Fruit fly (Drosophila melanogaster) whole organism, pupa: Measurements from ENCODE around the gene Inx3.

Experiments used
- CG10348 ChIP-seq: fragments of 200-800 bp; sonication (Bioruptor generic); IDR thresholded peaks from 2 replicates; pipeline ENCODE4 v1.3.6; 2022; ENCODE audit warnings: missing biosample characterization, missing genetic modification characterization
- CG12605 ChIP-seq: fragments of 200-800 bp; sonication (Bioruptor generic); IDR thresholded peaks from 2 replicates; pipeline ENCODE4 v1.3.6; 2022; ENCODE audit warnings: missing biosample characterization, missing genetic modification characterization
- CG13204 ChIP-seq: fragments of 200-800 bp; sonication (Bioruptor generic); optimal IDR thresholded peaks from 2 replicates; lab custom pipeline; 2018; ENCODE audit warnings: missing biosample characterization, mild to moderate bottlenecking, missing genetic modification characterization, moderate library complexity
- CG14655 ChIP-seq: fragments of 200-800 bp; sonication (Bioruptor generic); optimal IDR thresholded peaks from 3 replicates; lab custom pipeline; 2017; ENCODE audit warnings: mild to moderate bottlenecking, missing biosample characterization, missing genetic modification reagents, missing genetic modification characterization
- CG15710 ChIP-seq: fragments of 200-800 bp; sonication (Bioruptor generic); optimal IDR thresholded peaks from 2 replicates; lab custom pipeline; 2018; ENCODE audit warnings: missing biosample characterization, mild to moderate bottlenecking, missing genetic modification characterization, moderate library complexity
- CG17806 ChIP-seq: fragments of 200-800 bp; sonication (Bioruptor generic); optimal IDR thresholded peaks from 2 replicates; lab custom pipeline; 2018; ENCODE audit warnings: missing biosample characterization, mild to moderate bottlenecking, missing genetic modification characterization, moderate library complexity
- CG32121 ChIP-seq: fragments of 200-800 bp; sonication (Bioruptor generic); IDR thresholded peaks from 2 replicates; pipeline ENCODE4 v1.3.6; 2022; ENCODE audit warnings: missing biosample characterization, missing genetic modification characterization
- CG34367 ChIP-seq: fragments of 200-800 bp; sonication (Bioruptor generic); optimal IDR thresholded peaks from 2 replicates; lab custom pipeline; 2018; ENCODE audit warnings: missing biosample characterization, mild to moderate bottlenecking, missing genetic modification characterization
- CG4496 ChIP-seq: fragments of 200-800 bp; sonication (Bioruptor generic); IDR thresholded peaks from 3 replicates; pipeline ENCODE4 v1.3.6; 2022; ENCODE audit warnings: missing biosample characterization, missing genetic modification characterization
- CG8159 ChIP-seq: fragments of 200-800 bp; sonication (Bioruptor generic); optimal IDR thresholded peaks from 3 replicates; lab custom pipeline; 2018; ENCODE audit warnings: missing biosample characterization, mild to moderate bottlenecking, missing genetic modification characterization, moderate library complexity
- CG8301 ChIP-seq: fragments of 200-800 bp; sonication (Bioruptor generic); optimal IDR thresholded peaks from 2 replicates; lab custom pipeline; 2018; ENCODE audit warnings: missing biosample characterization, mild to moderate bottlenecking, missing genetic modification characterization
- CG9948 ChIP-seq: fragments of 200-800 bp; sonication (Bioruptor generic); optimal IDR thresholded peaks from 2 replicates; lab custom pipeline; 2018; ENCODE audit warnings: missing biosample characterization, mild to moderate bottlenecking, missing genetic modification characterization, moderate library complexity
- D1 ChIP-seq: fragments of 200-800 bp; sonication (Bioruptor generic); optimal IDR thresholded peaks from 2 replicates; lab custom pipeline; 2018; ENCODE audit warnings: missing biosample characterization, mild to moderate bottlenecking, missing genetic modification characterization, moderate library complexity
- EcR ChIP-seq: fragments of 200-800 bp; sonication (Bioruptor generic); optimal IDR thresholded peaks from 3 replicates; lab custom pipeline; 2019; ENCODE audit warnings: missing biosample characterization, missing genetic modification characterization, mild to moderate bottlenecking, moderate library complexity, missing genetic modification reagents
- Ets98B ChIP-seq: fragments of 200-800 bp; sonication (Bioruptor generic); IDR thresholded peaks from 2 replicates; pipeline ENCODE4 v1.3.6; 2022; ENCODE audit warnings: missing biosample characterization, missing genetic modification characterization
- Pif1A ChIP-seq: fragments of 200-800 bp; sonication (Bioruptor generic); optimal IDR thresholded peaks from 3 replicates; lab custom pipeline; 2016; ENCODE audit warnings: missing biosample characterization, missing genetic modification characterization
- Pif1B ChIP-seq: fragments of 200-800 bp; sonication (Bioruptor generic); optimal IDR thresholded peaks from 3 replicates; lab custom pipeline; 2016; ENCODE audit warnings: missing biosample characterization, missing genetic modification characterization
- Snoo ChIP-seq: fragments of 200-800 bp; sonication (Bioruptor generic); optimal IDR thresholded peaks from 3 replicates; lab custom pipeline; 2017; ENCODE audit warnings: missing biosample characterization, mild to moderate bottlenecking, missing genetic modification characterization, inconsistent platforms
- fd96Ca ChIP-seq: fragments of 200-800 bp; sonication (Bioruptor generic); IDR thresholded peaks from 3 replicates; pipeline ENCODE4 v1.3.6; 2022; ENCODE audit warnings: missing biosample characterization, missing genetic modification characterization
- gl ChIP-seq: fragments of 200-800 bp; sonication (Bioruptor generic); optimal IDR thresholded peaks from 2 replicates; lab custom pipeline; 2018; ENCODE audit warnings: missing biosample characterization, mild to moderate bottlenecking, missing genetic modification characterization
- rn ChIP-seq: fragments of 200-800 bp; sonication (Bioruptor generic); IDR thresholded peaks from 2 replicates; pipeline ENCODE4 v1.3.6; 2022; ENCODE audit warnings: missing biosample characterization, missing genetic modification characterization

Gene Inx3

dm6 chr3R:28901468-28902163 is 42.3 kb upstream of the Inx3 start:
- no peak for TF ChIP-seq CG34367 (tag; lab: Kevin White, UChicago)
- no peak for TF ChIP-seq gl (tag; lab: Kevin White, UChicago)
- TF ChIP-seq CG32121 = no peak
- TF ChIP-seq Ets98B (GFP tag; lab: Robert Waterston, UW) = no peak
- TF ChIP-seq, all 21 proteins: peak for 0

DNA sequence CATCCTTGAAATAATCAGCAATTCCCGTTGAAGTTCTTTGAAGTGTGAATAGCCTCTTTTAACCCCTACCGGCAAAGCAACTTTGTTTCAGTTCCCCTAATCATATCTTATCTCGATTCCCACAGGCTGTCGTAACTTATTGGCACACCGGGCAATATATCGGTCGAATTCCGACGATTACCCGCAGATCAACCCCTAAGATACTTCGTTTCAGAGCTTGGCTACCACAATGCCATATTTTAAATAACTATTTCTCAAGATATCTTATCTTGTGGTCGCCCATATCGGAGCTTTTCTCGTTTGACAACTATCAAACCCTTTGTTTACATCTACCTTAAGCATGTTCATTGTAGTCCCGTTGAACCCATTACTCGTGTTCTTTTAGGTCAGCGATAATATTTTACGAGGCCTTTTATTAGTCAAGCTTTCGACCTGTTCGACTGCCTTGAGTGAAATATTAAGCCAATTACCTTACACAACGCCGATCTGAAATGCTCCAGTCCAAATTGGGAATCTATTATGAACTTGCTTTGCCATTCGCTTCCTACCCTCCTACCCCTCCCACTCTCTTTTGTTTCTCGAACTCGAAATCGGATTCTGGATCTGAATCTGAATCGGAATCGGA is 39.7 kb upstream of the Inx3 start:
- TF ChIP-seq CG17806 (no peak), rn (GFP tag; lab: Robert Waterston, UW) (no peak), EcR (GFP tag; lab: Kevin White, UChicago) (peak; percentile 53), gl (tag; lab: Kevin White, UChicago) (no peak), CG14655 (GFP tag; lab: Kevin White, UChicago) (no peak), Snoo (tag; lab: Kevin White, UChicago) (no peak), CG15710 (no peak)

DNA sequence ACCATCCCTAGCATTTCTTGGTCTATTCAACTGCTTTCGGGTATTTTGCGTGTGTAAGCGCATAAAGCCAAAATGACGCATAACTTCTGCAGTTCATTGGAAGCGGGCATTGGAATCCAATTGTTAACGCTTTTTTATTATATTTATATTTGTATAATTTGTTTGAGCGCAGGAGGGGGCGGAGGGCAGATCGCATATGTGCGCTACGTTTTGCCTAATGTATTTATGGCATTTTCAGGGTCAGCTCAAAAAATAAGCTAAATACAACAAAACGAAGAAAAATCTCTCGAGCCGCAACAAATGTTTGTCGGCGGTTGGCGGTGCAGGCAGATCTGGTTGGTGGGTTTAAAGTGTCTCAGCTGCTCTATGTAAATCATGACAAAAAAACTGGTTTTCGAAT is 38.6 kb upstream of the Inx3 start:
- TF ChIP-seq CG4496 (GFP tag; lab: Robert Waterston, UW) = no peak
- TF ChIP-seq CG13204 (GFP tag; lab: Kevin White, UChicago) = no peak
- TF ChIP-seq gl (tag; lab: Kevin White, UChicago) = no peak
- TF ChIP-seq CG14655 (GFP tag; lab: Kevin White, UChicago) = no peak
- no peak for TF ChIP-seq CG10348 (GFP tag; lab: Robert Waterston, UW)
- TF ChIP-seq CG8159 (tag; lab: Kevin White, UChicago) = no peak
- TF ChIP-seq rn (GFP tag; lab: Robert Waterston, UW) = no peak

DNA sequence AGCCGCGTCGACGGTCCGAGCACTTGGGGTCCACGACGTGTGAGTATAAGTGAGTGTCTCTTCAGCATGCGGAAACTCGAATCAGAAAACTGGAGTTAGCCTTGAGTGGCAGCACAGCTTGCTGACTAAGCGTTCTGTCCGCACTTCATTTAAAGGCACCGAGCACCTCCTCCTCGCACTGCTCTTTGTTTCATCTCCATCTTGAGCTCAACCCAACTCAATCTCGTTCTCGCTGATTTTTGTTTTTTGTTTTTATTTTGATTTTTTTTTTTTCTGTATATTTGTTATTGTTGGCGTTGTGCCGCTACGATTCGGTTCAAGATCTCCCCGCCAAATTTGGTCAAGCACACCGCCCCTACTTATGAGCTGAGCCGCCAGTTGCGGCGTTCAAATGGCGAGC is 35.7 kb upstream of the Inx3 start:
- TF ChIP-seq Ets98B (GFP tag; lab: Robert Waterston, UW) = no peak
- TF ChIP-seq CG15710 = peak; percentile 11
- TF ChIP-seq CG12605 = no peak
- TF ChIP-seq CG32121 = no peak
- TF ChIP-seq CG13204 (GFP tag; lab: Kevin White, UChicago) = peak; percentile 63
- TF ChIP-seq CG17806 = no peak
- no peak for TF ChIP-seq CG8301 (tag; lab: Kevin White, UChicago)
- TF ChIP-seq CG4496 (GFP tag; lab: Robert Waterston, UW) = no peak
- peak; percentile 61 for TF ChIP-seq EcR (GFP tag; lab: Kevin White, UChicago)
- no peak for TF ChIP-seq Pif1B
- TF ChIP-seq CG8159 (tag; lab: Kevin White, UChicago) = no peak
- TF ChIP-seq Snoo (tag; lab: Kevin White, UChicago) = no peak

dm6 chr3R:28891513-28892097 is 32.3 kb upstream of the Inx3 start:
- TF ChIP-seq CG4496 (GFP tag; lab: Robert Waterston, UW) (0 out of 3 replicates have a peak, but pooled peaks have one; percentile 40), CG8159 (tag; lab: Kevin White, UChicago) (no peak), CG13204 (GFP tag; lab: Kevin White, UChicago) (peak; percentile 99), Pif1B (peak; percentile 1), gl (tag; lab: Kevin White, UChicago) (no peak), Snoo (tag; lab: Kevin White, UChicago) (peak; percentile 30), CG32121 (peak; percentile 21; the same call in 1 of the 2 replicates), CG14655 (GFP tag; lab: Kevin White, UChicago) (no peak), fd96Ca (peak; percentile 39; the same call in 1 of the 3 replicates), Ets98B (GFP tag; lab: Robert Waterston, UW) (peak; percentile 60)

DNA sequence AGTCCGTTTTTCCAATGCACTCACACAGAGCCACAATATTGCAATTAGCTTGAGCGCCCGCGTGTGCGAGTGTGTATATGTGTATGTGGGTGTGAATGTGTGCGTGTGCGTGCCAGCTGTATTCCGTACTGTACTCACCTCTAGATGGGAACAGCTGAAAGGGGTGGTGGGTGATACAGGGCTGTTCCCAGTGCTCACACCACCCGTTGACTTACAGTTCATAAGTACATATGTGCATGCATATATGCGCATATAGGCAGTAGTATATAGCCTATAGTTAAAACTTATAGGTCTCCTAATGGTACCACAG is 30.1 kb upstream of the Inx3 start:
- no peak for TF ChIP-seq CG34367 (tag; lab: Kevin White, UChicago)
- TF ChIP-seq Pif1B = no peak
- no peak for TF ChIP-seq EcR (GFP tag; lab: Kevin White, UChicago)
- no peak for TF ChIP-seq CG15710
- TF ChIP-seq D1 = no peak
- TF ChIP-seq fd96Ca = peak; percentile 36; the same call in 1 of the 3 replicates
- no peak for TF ChIP-seq CG9948
- TF ChIP-seq CG13204 (GFP tag; lab: Kevin White, UChicago) = peak; percentile 54
- TF ChIP-seq gl (tag; lab: Kevin White, UChicago) = peak; percentile 20
- peak; percentile 36; the same call in 1 of the 2 replicates for TF ChIP-seq CG32121
- TF ChIP-seq Pif1A (GFP tag; lab: Kevin White, UChicago) = no peak
- no peak for TF ChIP-seq Snoo (tag; lab: Kevin White, UChicago)
- no peak for TF ChIP-seq CG17806
- TF ChIP-seq CG10348 (GFP tag; lab: Robert Waterston, UW) = no peak
- TF ChIP-seq CG4496 (GFP tag; lab: Robert Waterston, UW) = 0 out of 3 replicates have a peak, but pooled peaks have one; percentile 21
- TF ChIP-seq CG8301 (tag; lab: Kevin White, UChicago) = no peak
- no peak for TF ChIP-seq CG14655 (GFP tag; lab: Kevin White, UChicago)
- TF ChIP-seq CG8159 (tag; lab: Kevin White, UChicago) = no peak
- TF ChIP-seq rn (GFP tag; lab: Robert Waterston, UW) = no peak
- peak; percentile 66 for TF ChIP-seq Ets98B (GFP tag; lab: Robert Waterston, UW)
- TF ChIP-seq CG12605 = peak; percentile 62
- TF ChIP-seq, all 21 proteins: peak for 7
